Fruit fly (Drosophila melanogaster) whole organism, embryonic: ENCODE measurements around the gene CG31445.

Experiments
- BtbVII ChIP-seq: fragments of 200-800 bp; sonication (Bioruptor generic); optimal IDR thresholded peaks from 3 replicates; lab custom pipeline; 2017; ENCODE audit warnings: missing biosample characterization, mild to moderate bottlenecking, missing genetic modification characterization
- CG11398 ChIP-seq: fragments of 200-800 bp; sonication (Bioruptor generic); optimal IDR thresholded peaks from 2 replicates; lab custom pipeline; 2016; ENCODE audit warnings: missing biosample characterization, missing genetic modification characterization
- CG1233 ChIP-seq: fragments of 200-800 bp; sonication (Bioruptor generic); optimal IDR thresholded peaks from 4 replicates; lab custom pipeline; 2018; ENCODE audit warnings: missing biosample characterization, mild to moderate bottlenecking, missing genetic modification characterization
- CG17568 ChIP-seq: fragments of 200-800 bp; sonication (Bioruptor generic); optimal IDR thresholded peaks from 2 replicates; lab custom pipeline; 2018; ENCODE audit warnings: missing biosample characterization, mild to moderate bottlenecking, missing genetic modification characterization, moderate library complexity
- CG18619 ChIP-seq: fragments of 200-800 bp; sonication (Bioruptor generic); optimal IDR thresholded peaks from 3 replicates; lab custom pipeline; 2017; ENCODE audit warnings: missing biosample characterization, mild to moderate bottlenecking, missing genetic modification characterization
- CG4707 ChIP-seq: fragments of 200-800 bp; sonication (Bioruptor generic); optimal IDR thresholded peaks from 2 replicates; lab custom pipeline; 2018; ENCODE audit warnings: missing biosample characterization, mild to moderate bottlenecking, missing genetic modification characterization, moderate library complexity
- CG8089 ChIP-seq: fragments of 200-800 bp; sonication (Bioruptor generic); optimal IDR thresholded peaks from 3 replicates; lab custom pipeline; 2016; ENCODE audit warnings: missing biosample characterization, missing genetic modification characterization
- Meics ChIP-seq: fragments of 200-800 bp; sonication (Bioruptor generic); optimal IDR thresholded peaks from 2 replicates; lab custom pipeline; 2017; ENCODE audit warnings: missing biosample characterization, mild to moderate bottlenecking, missing genetic modification characterization
- cg ChIP-seq: fragments of 200-800 bp; sonication (Bioruptor generic); optimal IDR thresholded peaks from 3 replicates; lab custom pipeline; 2019; ENCODE audit warnings: missing biosample characterization, mild to moderate bottlenecking, missing genetic modification characterization, moderate library complexity
- sima ChIP-seq: fragments of 200-800 bp; sonication (Bioruptor generic); optimal IDR thresholded peaks from 2 replicates; lab custom pipeline; 2016; ENCODE audit warnings: missing biosample characterization, missing genetic modification characterization
- vfl ChIP-seq: fragments of 200-800 bp; sonication (Bioruptor generic); optimal IDR thresholded peaks from 2 replicates; lab custom pipeline; 2016; ENCODE audit warnings: missing biosample characterization, missing genetic modification characterization

DNA sequence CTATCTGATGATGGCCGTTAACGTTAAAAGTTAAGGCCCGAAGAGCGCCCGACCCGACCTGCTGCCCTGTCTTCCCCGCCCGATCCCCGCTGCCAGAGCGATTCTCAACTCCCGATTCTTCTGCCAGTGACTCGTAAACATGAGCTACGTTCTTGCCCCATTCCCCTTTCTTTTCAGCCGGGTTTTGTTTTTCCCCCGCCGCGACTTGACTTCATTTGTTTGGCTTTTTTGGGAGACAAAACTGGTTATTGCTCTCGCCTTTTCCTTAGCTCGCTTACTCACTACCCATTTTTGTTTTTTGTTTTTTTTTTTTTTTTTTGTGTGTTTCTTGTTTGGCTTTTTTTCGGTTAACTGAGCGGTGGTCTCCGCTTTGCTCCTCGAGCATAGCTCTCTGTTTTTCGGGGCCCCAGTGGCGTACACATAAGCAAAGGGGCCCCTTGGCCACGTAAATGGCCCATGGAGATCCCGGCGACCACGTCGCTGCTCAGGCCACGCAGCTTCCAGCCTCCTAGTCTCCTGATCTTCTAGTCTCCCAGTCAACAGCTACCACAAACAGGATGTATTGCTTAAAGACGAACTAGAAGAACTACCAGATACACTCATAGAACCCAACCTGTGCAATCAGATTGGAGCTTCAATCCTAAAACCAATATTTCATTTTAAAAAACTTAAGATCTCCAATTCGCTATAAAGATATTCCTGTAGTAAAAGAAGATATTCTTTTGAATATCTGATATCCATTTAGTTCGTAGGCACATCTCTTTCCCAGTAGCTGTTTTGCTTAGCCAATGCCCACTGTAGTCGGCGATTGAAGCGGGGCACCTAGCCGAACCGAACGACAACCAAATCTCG is 33.9 kb downstream of the CG31445 start:
- TF ChIP-seq sima: no peak
- TF ChIP-seq Meics (GFP tag; lab: Kevin White, UChicago): no peak
- TF ChIP-seq CG1233 (GFP tag; lab: Kevin White, UChicago): no peak
- TF ChIP-seq CG8089 (GFP tag; lab: Kevin White, UChicago): no peak
- no peak for TF ChIP-seq CG11398
- TF ChIP-seq CG4707 (GFP tag; lab: Kevin White, UChicago): no peak
- no peak for TF ChIP-seq vfl (GFP tag; lab: Kevin White, UChicago)
- TF ChIP-seq CG17568: no peak
- no peak for TF ChIP-seq BtbVII (GFP tag; lab: Kevin White, UChicago)
- TF ChIP-seq cg (GFP tag; lab: Kevin White, UChicago): no peak
- TF ChIP-seq CG18619 (GFP tag; lab: Kevin White, UChicago): no peak
